Worm (Caenorhabditis elegans) whole organism, late embryonic: ENCODE measurements around the gene gst-17.

Experiments used
- ama-1 ChIP-seq: fragments of 150-350 bp; optimal IDR thresholded peaks from 2 replicates; lab custom pipeline; 2014
- fkh-10 ChIP-seq: fragments of 150-350 bp; optimal IDR thresholded peaks from 2 replicates; lab custom pipeline; 2014; ENCODE audit warnings: missing biosample characterization, missing genetic modification reagents, missing genetic modification characterization
- nhr-11 ChIP-seq: fragments of 150-350 bp; optimal IDR thresholded peaks from 2 replicates; lab custom pipeline; 2014; ENCODE audit warnings: missing biosample characterization, missing genetic modification characterization
- sox-4 ChIP-seq: sonication (generic microtip); optimal IDR thresholded peaks from 2 replicates; lab custom pipeline; 2017; ENCODE audit warnings: mild to moderate bottlenecking, missing genetic modification characterization, inconsistent platforms, missing compliant biosample characterization
- tbx-2 ChIP-seq: sonication (generic microtip); optimal IDR thresholded peaks from 2 replicates; lab custom pipeline; 2016; ENCODE audit warnings: missing genetic modification characterization, missing compliant biosample characterization

- TF ChIP-seq sox-4 (tag; lab: Kevin White, UChicago) = no peak
- TF ChIP-seq fkh-10 = no peak
- no peak for TF ChIP-seq tbx-2 (tag; lab: Kevin White, UChicago)
- TF ChIP-seq ama-1 (lab: Kevin White, UChicago) = no peak
- no peak for TF ChIP-seq nhr-11
These were observed 40.2 kb upstream of the gst-17 start for ce11 chrII:13670707-13671295.
